Fruit fly (Drosophila melanogaster) whole organism, embryonic: Measurements from ENCODE around the gene CG32713.

ENCODE experiments used
- CG12659 ChIP-seq: fragments of 200-800 bp; sonication (Bioruptor generic); optimal IDR thresholded peaks from 3 replicates; lab custom pipeline; 2017; ENCODE audit warnings: mild to moderate bottlenecking, missing biosample characterization, missing genetic modification reagents, missing genetic modification characterization
- CG12769 ChIP-seq: fragments of 200-800 bp; sonication (Bioruptor generic); optimal IDR thresholded peaks from 2 replicates; lab custom pipeline; 2019; ENCODE audit warnings: missing biosample characterization, mild to moderate bottlenecking, missing genetic modification characterization, moderate library complexity
- CG15479 ChIP-seq: fragments of 200-800 bp; sonication (Bioruptor generic); optimal IDR thresholded peaks from 3 replicates; lab custom pipeline; 2019; ENCODE audit warnings: missing biosample characterization, mild to moderate bottlenecking, missing genetic modification characterization, moderate library complexity
- CG16863 ChIP-seq: fragments of 200-800 bp; sonication (Bioruptor generic); optimal IDR thresholded peaks from 3 replicates; lab custom pipeline; 2016; ENCODE audit warnings: missing biosample characterization, missing genetic modification characterization
- CG17568 ChIP-seq: fragments of 200-800 bp; sonication (Bioruptor generic); optimal IDR thresholded peaks from 2 replicates; lab custom pipeline; 2018; ENCODE audit warnings: missing biosample characterization, mild to moderate bottlenecking, missing genetic modification characterization, moderate library complexity
- CG18011 ChIP-seq: fragments of 200-800 bp; sonication (Bioruptor generic); optimal IDR thresholded peaks from 2 replicates; lab custom pipeline; 2017; ENCODE audit warnings: missing biosample characterization, missing genetic modification characterization, mild to moderate bottlenecking, moderate library complexity, missing genotype
- CG2678 ChIP-seq: fragments of 200-800 bp; sonication (Bioruptor generic); optimal IDR thresholded peaks from 3 replicates; lab custom pipeline; 2019; ENCODE audit warnings: missing biosample characterization, mild to moderate bottlenecking, missing genetic modification characterization, moderate library complexity
- CG32767 ChIP-seq: fragments of 200-800 bp; sonication (Bioruptor generic); IDR thresholded peaks from 2 replicates; pipeline ENCODE4 v1.3.6; 2022; ENCODE audit warnings: missing biosample characterization, missing genetic modification characterization
- CG3847 ChIP-seq: fragments of 200-800 bp; sonication (Bioruptor generic); IDR thresholded peaks from 2 replicates; pipeline ENCODE4 v1.3.6; 2022; ENCODE audit warnings: missing biosample characterization, missing genetic modification characterization
- CG4360 ChIP-seq: fragments of 200-800 bp; sonication (Bioruptor generic); IDR thresholded peaks from 2 replicates; pipeline ENCODE4 v1.3.6; 2022; ENCODE audit warnings: missing biosample characterization, missing genetic modification characterization
- CG5245 ChIP-seq: fragments of 200-800 bp; sonication (Bioruptor generic); optimal IDR thresholded peaks from 3 replicates; lab custom pipeline; 2016; ENCODE audit warnings: missing biosample characterization, missing genetic modification characterization
- CG6689 ChIP-seq: fragments of 200-800 bp; sonication (Bioruptor generic); IDR thresholded peaks from 2 replicates; pipeline ENCODE4 v1.3.6; 2022; ENCODE audit warnings: missing biosample characterization, missing genetic modification characterization
- CG6854 ChIP-seq: fragments of 200-800 bp; sonication (Bioruptor generic); optimal IDR thresholded peaks from 3 replicates; lab custom pipeline; 2017; ENCODE audit warnings: missing biosample characterization, mild to moderate bottlenecking, missing genetic modification characterization
- CG7987 ChIP-seq: fragments of 200-800 bp; sonication (Bioruptor generic); optimal IDR thresholded peaks from 2 replicates; lab custom pipeline; 2018; ENCODE audit warnings: missing biosample characterization, mild to moderate bottlenecking, missing genetic modification characterization, moderate library complexity
- Chrac-16 ChIP-seq: fragments of 200-800 bp; sonication (Bioruptor generic); optimal IDR thresholded peaks from 3 replicates; lab custom pipeline; 2016; ENCODE audit warnings: missing biosample characterization, missing genetic modification characterization
- CkIIα-i1 ChIP-seq: fragments of 200-800 bp; sonication (Bioruptor generic); IDR thresholded peaks from 2 replicates; pipeline ENCODE4 v1.3.6; 2022; ENCODE audit warnings: missing biosample characterization, missing genetic modification characterization
- Eip74EF ChIP-seq, 2 experiments: fragments of 200-800 bp in 1 of 2; fragments of >200 bp in 1 of 2; sonication (Bioruptor generic) in 1 of 2; optimal IDR thresholded peaks; 2 replicates each; lab custom pipeline; 2017 to 2019; ENCODE audit warnings: missing biosample characterization in 2 of 2, missing genetic modification characterization in 2 of 2, mild to moderate bottlenecking in 1 of 2, moderate library complexity in 1 of 2
- Ets65A ChIP-seq: fragments of 200-800 bp; sonication (Bioruptor generic); peaks from one replicate; lab custom pipeline; 2016; ENCODE audit warnings: missing biosample characterization, missing genetic modification characterization
- Hr3 ChIP-seq: fragments of 200-800 bp; sonication (Bioruptor generic); optimal IDR thresholded peaks from 3 replicates; lab custom pipeline; 2016; ENCODE audit warnings: missing biosample characterization, missing genetic modification characterization
- Hr39 ChIP-seq: fragments of >200 bp; optimal IDR thresholded peaks from 2 replicates; lab custom pipeline; 2017
- Kr ChIP-seq: fragments of 200-800 bp; sonication (Bioruptor generic); optimal IDR thresholded peaks from 2 replicates; lab custom pipeline; 2017; ENCODE audit warnings: missing biosample characterization, mild to moderate bottlenecking, missing genetic modification characterization
- PHDP ChIP-seq: fragments of 200-800 bp; sonication (Bioruptor generic); optimal IDR thresholded peaks from 3 replicates; lab custom pipeline; 2018; ENCODE audit warnings: missing biosample characterization, mild to moderate bottlenecking, missing genetic modification characterization, moderate library complexity
- Ravus ChIP-seq: fragments of 200-800 bp; sonication (Bioruptor generic); IDR thresholded peaks from 2 replicates; pipeline ENCODE4 v1.3.6; 2022; ENCODE audit warnings: missing biosample characterization, missing genetic modification characterization
- Sox100B ChIP-seq: fragments of 200-800 bp; sonication (Bioruptor generic); optimal IDR thresholded peaks from 3 replicates; lab custom pipeline; 2018; ENCODE audit warnings: missing biosample characterization, mild to moderate bottlenecking, missing genetic modification characterization
- Stat92E ChIP-seq, 3 experiments: fragments of >200 bp in 2 of 3; fragments of 200-800 bp in 1 of 3; sonication (Bioruptor generic) in 1 of 3; optimal IDR thresholded peaks; 2 replicates each; lab custom pipeline; 2017 to 2019; ENCODE audit warnings: missing biosample characterization in 3 of 3, missing genetic modification characterization in 3 of 3, mild to moderate bottlenecking in 1 of 3, moderate library complexity in 1 of 3
- abd-A ChIP-seq: fragments of 200-800 bp; sonication (Bioruptor generic); optimal IDR thresholded peaks from 3 replicates; lab custom pipeline; 2019; ENCODE audit warnings: missing biosample characterization, mild to moderate bottlenecking, missing genetic modification characterization, moderate library complexity
- cas ChIP-seq: fragments of 200-800 bp; sonication (Bioruptor generic); IDR thresholded peaks from 2 replicates; pipeline ENCODE4 v1.3.6; 2022; ENCODE audit warnings: missing biosample characterization, missing genetic modification characterization
- ci ChIP-seq: fragments of 200-800 bp; sonication (Bioruptor generic); IDR thresholded peaks from 3 replicates; pipeline ENCODE4 v1.3.6; 2022; ENCODE audit warnings: missing biosample characterization, missing genetic modification characterization
- cwo ChIP-seq: fragments of 200-800 bp; sonication (Bioruptor generic); optimal IDR thresholded peaks from 3 replicates; lab custom pipeline; 2017; ENCODE audit warnings: missing biosample characterization, missing genetic modification characterization, mild to moderate bottlenecking, moderate library complexity, missing genetic modification reagents
- en ChIP-seq: fragments of 200-800 bp; sonication (Bioruptor generic); optimal IDR thresholded peaks from 2 replicates; lab custom pipeline; 2016; ENCODE audit warnings: missing biosample characterization, missing genetic modification characterization
- exex ChIP-seq: fragments of 200-800 bp; sonication (Bioruptor generic); optimal IDR thresholded peaks from 4 replicates; lab custom pipeline; 2018; ENCODE audit warnings: missing biosample characterization, mild to moderate bottlenecking, missing genetic modification characterization, moderate library complexity
- hkb ChIP-seq, 2 experiments: fragments of 200-800 bp in 1 of 2; fragments of >200 bp in 1 of 2; sonication (Bioruptor generic) in 1 of 2; IDR thresholded peaks in 1 of 2; optimal IDR thresholded peaks in 1 of 2; 2 replicates each; pipeline versions ENCODE4 v1.3.6 to Lab custom; 2017 to 2022; ENCODE audit warnings: missing biosample characterization in 1 of 2, missing genetic modification characterization in 1 of 2
- nom ChIP-seq: fragments of 200-800 bp; sonication (Bioruptor generic); optimal IDR thresholded peaks from 2 replicates; lab custom pipeline; 2017; ENCODE audit warnings: missing biosample characterization, missing genetic modification characterization, mild to moderate bottlenecking, moderate library complexity, missing genetic modification reagents
- prd ChIP-seq, 3 experiments: fragments of >200 bp in 2 of 3; fragments of 200-800 bp in 1 of 3; sonication (Bioruptor generic) in 1 of 3; optimal IDR thresholded peaks in 2 of 3; IDR thresholded peaks in 1 of 3; 2 replicates in 2 of 3; 3 replicates in 1 of 3; pipeline versions ENCODE4 v1.3.6 to Lab custom; 2017 to 2022; ENCODE audit warnings: missing biosample characterization in 1 of 3, missing genetic modification characterization in 1 of 3
- rib ChIP-seq: fragments of 200-800 bp; sonication (Bioruptor generic); IDR thresholded peaks from 2 replicates; pipeline ENCODE4 v1.3.6; 2022; ENCODE audit warnings: missing biosample characterization, missing genetic modification characterization
- schlank ChIP-seq: fragments of 200-800 bp; sonication (Bioruptor generic); optimal IDR thresholded peaks from 2 replicates; lab custom pipeline; 2018; ENCODE audit warnings: missing biosample characterization, mild to moderate bottlenecking, missing genetic modification characterization
- sd ChIP-seq: fragments of 200-800 bp; sonication (Bioruptor generic); optimal IDR thresholded peaks from 3 replicates; lab custom pipeline; 2018; ENCODE audit warnings: missing biosample characterization, mild to moderate bottlenecking, missing genetic modification characterization, moderate library complexity
- sens ChIP-seq: fragments of 200-800 bp; sonication (Bioruptor generic); peaks from one replicate; lab custom pipeline; 2016; ENCODE audit warnings: missing biosample characterization, missing genetic modification characterization
- sqz ChIP-seq: fragments of 200-800 bp; sonication (Bioruptor generic); optimal IDR thresholded peaks from 3 replicates; lab custom pipeline; 2018; ENCODE audit warnings: missing biosample characterization, mild to moderate bottlenecking, missing genetic modification characterization
- sug ChIP-seq: fragments of 200-800 bp; optimal IDR thresholded peaks from 2 replicates; lab custom pipeline; 2019; ENCODE audit warnings: missing biosample characterization, mild to moderate bottlenecking, missing genetic modification characterization, moderate library complexity

The CG32713 gene

DNA sequence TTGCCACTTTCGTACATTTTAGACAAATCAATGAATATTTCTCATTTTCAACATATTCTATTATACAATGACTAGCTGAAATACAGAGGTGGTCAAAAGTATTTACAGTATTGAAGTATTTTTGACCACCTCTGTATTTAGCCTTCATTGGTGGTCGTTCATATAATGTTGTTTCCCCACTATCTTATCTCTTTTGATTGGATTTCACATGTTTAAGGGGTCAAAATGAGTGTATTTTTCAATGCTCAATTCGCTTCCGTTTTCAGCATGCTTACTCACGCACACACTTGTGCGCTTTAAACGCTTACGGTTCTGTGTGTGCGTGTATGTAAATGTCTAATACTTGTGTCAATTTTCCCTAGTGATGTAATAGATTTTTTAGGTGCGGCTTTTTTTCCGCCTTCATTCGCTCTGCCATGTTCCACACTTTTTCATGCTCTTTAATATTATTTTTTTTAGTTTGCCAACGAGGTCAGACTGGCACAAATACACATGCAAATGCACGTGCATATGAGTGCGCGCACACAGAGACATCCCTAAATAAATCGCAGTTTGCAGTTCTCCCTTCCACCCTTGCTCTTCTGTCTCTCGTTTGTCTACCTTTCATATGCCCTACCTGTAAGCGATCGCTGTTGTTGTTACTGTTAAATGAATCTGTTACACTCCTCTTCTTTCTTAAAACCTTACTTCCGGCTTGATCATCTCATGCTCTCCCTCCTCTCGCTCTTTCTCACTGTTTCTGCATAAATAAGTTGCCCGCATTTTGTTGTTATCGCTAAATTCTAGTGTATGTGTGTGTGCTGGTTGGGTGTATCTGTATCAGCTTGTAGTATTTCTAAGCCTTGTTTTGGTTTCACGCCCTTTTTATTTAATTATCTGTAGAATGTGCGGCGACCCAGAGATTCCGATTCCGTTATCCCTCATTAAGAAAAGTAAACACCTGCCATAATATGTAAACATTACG lies 45.0 kb downstream of the CG32713 start (continued):
- TF ChIP-seq cwo (GFP tag; lab: Kevin White, UChicago) (peak; percentile 25), CkIIα-i1 (GFP tag; lab: Robert Waterston, UW) (no peak), CG5245 (GFP tag; lab: Kevin White, UChicago) (no peak), exex (tag; lab: Kevin White, UChicago) (peak; percentile 41), CG6854 (GFP tag; lab: Kevin White, UChicago) (peak; percentile 9), Eip74EF (GFP tag; optimal IDR thresholded peaks at IDR 0.05; lab: Kevin White, UChicago) (peak in 1 of 2 experiments; percentile 76), CG17568 (no peak), CG15479 (peak; percentile 86), Ravus (GFP tag; lab: Robert Waterston, UW) (no peak), Ets65A (GFP tag; lab: Kevin White, UChicago) (no peak), sd (tag; lab: Kevin White, UChicago) (peak; percentile 16), CG12769 (tag; lab: Kevin White, UChicago) (peak; percentile 23), Hr39 (no peak), sqz (GFP tag; lab: Kevin White, UChicago) (peak; percentile 75), CG32767 (GFP tag; lab: Robert Waterston, UW) (0 out of 2 replicates have a peak, but pooled peaks have one; percentile 11), CG7987 (GFP tag; lab: Kevin White, UChicago) (peak; percentile 26), CG2678 (tag; lab: Kevin White, UChicago) (peak; percentile 23), prd (optimal IDR thresholded peaks at IDR 0.05; lab: Kevin White, UChicago) (no peak), prd (GFP tag; IDR thresholded peaks at IDR 0.05; lab: Robert Waterston, UW) (no peak), PHDP (tag; lab: Kevin White, UChicago) (no peak), Stat92E (GFP tag; optimal IDR thresholded peaks at IDR 0.05; lab: Kevin White, UChicago) (peak in 1 of 3 experiments; percentile 2), CG3847 (GFP tag; lab: Robert Waterston, UW) (no peak), schlank (tag; lab: Kevin White, UChicago) (no peak), CG4360 (GFP tag; lab: Robert Waterston, UW) (peak; percentile 71), CG18011 (no peak), en (GFP tag; lab: Kevin White, UChicago) (no peak), Hr3 (GFP tag; lab: Kevin White, UChicago) (no peak), abd-A (tag; lab: Kevin White, UChicago) (peak; percentile 23), ci (GFP tag; lab: Robert Waterston, UW) (peak; percentile 58; the same call in 1 of the 3 replicates), Chrac-16 (GFP tag; lab: Kevin White, UChicago) (no peak), hkb (optimal IDR thresholded peaks at IDR 0.05; lab: Kevin White, UChicago) (no peak), hkb (GFP tag; IDR thresholded peaks at IDR 0.05; lab: Robert Waterston, UW) (peak; percentile 7; the same call in 1 of the 2 replicates), CG12659 (GFP tag; lab: Kevin White, UChicago) (no peak), rib (no peak), sens (GFP tag; lab: Kevin White, UChicago) (peak; percentile 6), cas (GFP tag; lab: Robert Waterston, UW) (no peak), CG16863 (GFP tag; lab: Kevin White, UChicago) (no peak), Sox100B (GFP tag; lab: Kevin White, UChicago) (no peak), nom (GFP tag; lab: Kevin White, UChicago) (peak; percentile 22), Kr (GFP tag; lab: Kevin White, UChicago) (no peak), sug (tag; lab: Kevin White, UChicago) (peak; percentile 94), CG6689 (GFP tag; lab: Robert Waterston, UW) (no peak)
